Fruit fly (Drosophila melanogaster): ENCODE data around the gene CG10984.

- TF ChIP-seq CG8119 (GFP tag; IDR thresholded peaks at IDR 0.05): no peak
- TF ChIP-seq Lpt (GFP tag; optimal IDR thresholded peaks at IDR 0.05): no peak
- TF ChIP-seq Gug (GFP tag; IDR thresholded peaks at IDR 0.05): no peak
- peak; percentile 69 for TF ChIP-seq CG10669 (GFP tag; optimal IDR thresholded peaks at IDR 0.05)
- TF ChIP-seq vri (GFP tag; optimal IDR thresholded peaks at IDR 0.05): no peak
- no peak for TF ChIP-seq CG4318 (GFP tag; optimal IDR thresholded peaks at IDR 0.05)
Observed at dm6 chr3L:12706456-12706855, 43.5 kb upstream of the CG10984 start.
